Worm (Caenorhabditis elegans): ENCODE measurements around the gene F43E2.6.
"Not testable (repeated sequence)": the region's sequence is repeated elsewhere in the genome, so short reads cannot be mapped to it uniquely, and the experiment has no call there.

The F43E2.6 gene

DNA sequence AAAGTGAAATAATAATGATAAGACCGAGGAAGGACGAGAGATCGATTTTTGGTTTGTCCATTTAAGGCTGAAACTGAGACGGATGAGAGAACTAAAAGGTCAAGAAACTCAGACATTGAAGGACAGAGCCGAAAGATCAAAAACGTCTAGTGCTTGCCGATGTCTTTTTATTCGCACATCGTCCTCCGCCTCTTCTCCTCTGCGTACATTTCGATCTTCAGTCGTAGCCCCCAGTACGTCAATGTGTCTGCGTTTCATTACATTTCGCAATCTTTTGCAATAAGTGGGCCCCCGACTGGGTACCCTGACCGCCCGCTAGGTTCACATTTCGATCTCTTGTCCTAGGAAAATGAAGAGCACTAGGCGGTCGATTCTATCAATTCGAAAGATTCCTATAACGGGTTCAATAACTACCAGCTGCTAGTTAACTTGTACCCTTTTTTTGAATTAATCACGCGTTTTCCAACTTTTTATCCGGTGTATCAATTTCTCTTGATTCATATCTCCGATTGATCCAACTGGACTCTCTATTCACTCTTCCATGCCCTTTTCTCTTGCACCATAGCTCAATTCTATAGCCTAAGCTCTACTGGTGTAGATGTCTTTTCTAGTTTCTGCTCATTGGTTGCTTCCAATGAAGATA is 23.5 kb upstream of the F43E2.6 start:
- no peak for TF ChIP-seq ceh-36 (tag; optimal IDR thresholded peaks at IDR 0.05)
- TF ChIP-seq tbx-37 (GFP tag; conservative IDR thresholded peaks at IDR 0.05), result no peak
- TF ChIP-seq F13C5.2 (tag; optimal IDR thresholded peaks at IDR 0.05), result peak; percentile 50
- TF ChIP-seq B0310.2 (tag; optimal IDR thresholded peaks at IDR 0.05), result no peak

DNA sequence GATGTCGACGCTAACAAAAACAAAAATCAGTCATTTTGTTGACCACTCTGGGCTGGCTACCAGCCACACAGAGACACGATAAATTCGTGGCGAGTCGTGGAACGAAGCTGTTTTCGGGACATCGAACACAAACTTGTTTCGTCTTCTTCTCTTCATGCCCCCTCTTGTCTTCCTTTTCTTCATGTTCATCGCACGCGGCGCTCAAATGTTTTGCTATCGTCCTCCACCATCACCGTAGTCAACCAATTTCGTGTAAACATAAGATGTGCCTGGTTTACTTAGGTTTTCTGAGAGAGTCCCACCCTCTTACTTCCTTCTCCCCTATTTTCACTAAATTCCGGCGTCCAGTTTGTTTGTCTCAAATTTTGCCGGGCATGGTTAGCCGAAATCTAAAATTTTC is 21.7 kb upstream of the F43E2.6 start:
- TF ChIP-seq tbx-37 (GFP tag; conservative IDR thresholded peaks at IDR 0.05) (no peak), aly-1 (tag; optimal IDR thresholded peaks at IDR 0.05) (no peak), hmg-4 (GFP tag; optimal IDR thresholded peaks at IDR 0.05) (no peak), ceh-13 (GFP tag; optimal IDR thresholded peaks at IDR 0.05) (no peak)

DNA sequence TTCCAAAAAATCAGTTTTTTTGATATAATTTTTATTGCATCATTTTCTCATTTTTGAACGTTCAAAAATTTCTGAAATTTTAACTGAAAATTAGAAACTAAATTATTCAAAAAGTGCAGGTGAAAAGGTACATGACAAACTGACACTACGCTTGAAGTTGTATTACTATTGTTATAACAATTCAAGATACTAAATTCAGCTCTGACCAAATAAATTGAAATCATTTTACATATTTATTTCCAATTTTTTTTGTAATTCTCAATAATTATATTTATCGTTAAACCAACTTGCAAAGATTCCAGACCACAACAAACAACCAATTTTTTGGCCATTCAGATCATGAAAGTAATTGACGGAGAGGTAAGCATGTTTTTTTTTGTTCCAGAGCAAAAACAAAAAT is 16.8 kb upstream of the F43E2.6 start, which contains the start of gene sre-3:
TSS of gene sre-3 (plus strand) at position 301 of the 400 bp plus-strand sequence.
- TF ChIP-seq tra-4 (tag; optimal IDR thresholded peaks at IDR 0.05), result no peak
- TF ChIP-seq ama-1 (optimal IDR thresholded peaks at IDR 0.05), result no peak
- no peak for TF ChIP-seq B0310.2 (tag; optimal IDR thresholded peaks at IDR 0.05)
- TF ChIP-seq hmg-4 (GFP tag; optimal IDR thresholded peaks at IDR 0.05), result no peak
- no peak for TF ChIP-seq tbx-37 (GFP tag; conservative IDR thresholded peaks at IDR 0.05)
- TF ChIP-seq scrt-1 (GFP tag; IDR thresholded peaks at IDR 0.05), result no peak
- TF ChIP-seq aly-1 (tag; optimal IDR thresholded peaks at IDR 0.05), result no peak
- TF ChIP-seq hmbx-1 (tag; optimal IDR thresholded peaks at IDR 0.05), result no peak
- TF ChIP-seq ets-7 (tag; optimal IDR thresholded peaks at IDR 0.05), result no peak
- no peak for TF ChIP-seq hnd-1 (tag; optimal IDR thresholded peaks at IDR 0.05)

DNA sequence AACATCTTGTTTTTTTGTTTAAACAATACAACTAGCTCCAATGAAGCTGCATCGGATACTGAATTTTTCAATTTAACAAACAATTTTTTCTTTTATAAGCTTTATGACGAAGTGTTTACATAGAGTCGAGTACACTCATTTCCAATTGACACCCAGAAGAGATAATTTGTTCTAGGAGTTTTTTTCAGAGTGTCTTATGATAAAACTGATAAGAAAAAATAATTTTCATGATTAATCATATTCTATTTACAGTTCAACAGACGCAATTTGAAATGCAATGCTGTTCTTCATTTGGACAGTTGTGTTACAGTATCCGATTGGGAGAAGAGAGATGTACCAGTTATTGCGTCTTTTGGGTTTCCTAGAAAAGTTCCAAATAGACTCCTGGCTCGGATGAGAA is 13.3 kb upstream of the F43E2.6 start:
- no peak for TF ChIP-seq sea-1 (GFP tag; conservative IDR thresholded peaks at IDR 0.05)
- TF ChIP-seq ceh-13 (GFP tag; optimal IDR thresholded peaks at IDR 0.05), result no peak
- no peak for TF ChIP-seq scrt-1 (GFP tag; IDR thresholded peaks at IDR 0.05)
- no peak for TF ChIP-seq tra-4 (tag; optimal IDR thresholded peaks at IDR 0.05)
- no peak for TF ChIP-seq hmbx-1 (tag; optimal IDR thresholded peaks at IDR 0.05)
- no peak for TF ChIP-seq hmg-4 (GFP tag; optimal IDR thresholded peaks at IDR 0.05)
- TF ChIP-seq pes-1 (GFP tag; IDR thresholded peaks at IDR 0.05), result no peak

DNA sequence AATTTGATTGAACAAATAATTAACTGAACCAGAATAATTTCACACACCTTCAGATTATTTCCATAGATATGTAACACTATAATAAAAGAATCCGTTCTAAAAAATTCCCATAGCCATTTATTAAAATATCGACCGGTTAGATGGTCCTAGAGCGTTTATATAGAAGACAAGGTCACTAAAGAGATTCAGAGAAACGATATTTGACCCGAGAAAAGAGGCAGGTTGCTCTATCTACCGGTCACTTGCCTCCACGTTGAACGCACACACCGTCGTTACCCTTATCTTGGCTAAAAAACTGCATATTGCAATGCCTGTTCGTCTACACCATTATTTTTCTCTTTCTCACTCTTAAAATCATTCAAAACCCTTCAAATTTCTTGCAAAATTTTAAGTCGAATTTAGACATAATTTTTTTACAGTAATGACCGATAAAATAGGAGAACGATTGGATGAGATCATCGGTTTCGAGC is 12.5 kb upstream of the F43E2.6 start, which contains the start of gene C07D10.5:
TSS of gene C07D10.5 (plus strand) at position 420 of the 470 bp plus-strand sequence.
- TF ChIP-seq flt-1 (GFP tag; IDR thresholded peaks at IDR 0.05) (no peak), pes-1 (GFP tag; IDR thresholded peaks at IDR 0.05) (no peak), ama-1 (optimal IDR thresholded peaks at IDR 0.05) (no peak), sea-1 (GFP tag; conservative IDR thresholded peaks at IDR 0.05) (no peak), B0310.2 (tag; optimal IDR thresholded peaks at IDR 0.05) (no peak), tbx-11 (GFP tag; IDR thresholded peaks at IDR 0.05) (no peak), hnd-1 (tag; optimal IDR thresholded peaks at IDR 0.05) (no peak)

DNA sequence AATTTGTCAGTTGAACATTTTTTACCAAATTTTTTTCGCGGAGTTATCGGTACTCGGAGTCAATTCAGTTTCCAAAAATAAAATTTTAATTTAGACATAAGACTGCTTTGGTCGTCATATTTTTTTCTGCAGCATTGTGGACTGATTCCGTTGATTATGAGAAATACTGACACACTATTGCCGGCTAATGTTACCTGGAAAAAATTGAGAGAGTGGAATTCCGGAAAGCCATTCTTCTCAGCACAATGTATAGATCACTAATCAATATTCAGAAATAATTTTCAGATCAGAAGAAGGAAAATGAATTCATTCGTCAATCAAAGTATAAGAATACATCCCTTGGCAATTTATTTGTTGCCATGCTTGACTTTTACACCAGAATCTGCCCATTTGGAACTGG is 10.4 kb upstream of the F43E2.6 start, which contains the start of gene C07D10.6:
TSS of gene C07D10.6 (plus strand) at position 301 of the 400 bp plus-strand sequence.
- TF ChIP-seq sea-1 (GFP tag; conservative IDR thresholded peaks at IDR 0.05), result no peak

DNA sequence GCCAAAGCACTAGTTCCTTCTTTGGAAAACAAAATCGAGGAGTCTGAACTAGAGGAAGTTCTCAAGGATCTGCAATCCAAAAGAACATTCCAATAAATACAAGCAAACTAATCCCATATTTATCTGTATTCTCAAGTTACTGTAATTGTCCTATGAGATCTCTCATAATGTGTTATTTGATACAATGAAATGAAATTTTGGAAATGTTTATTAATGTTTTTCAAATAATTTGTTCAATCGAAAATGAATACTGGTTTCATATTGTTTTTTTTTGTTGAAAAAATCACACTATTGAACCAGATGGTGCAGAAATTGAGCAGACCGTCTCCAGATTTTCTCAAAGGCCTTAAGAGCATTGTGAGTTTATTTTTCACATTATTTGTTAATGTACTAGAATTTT is 6.3 kb upstream of the F43E2.6 start, which contains the start of gene F43E2.1:
TSS of gene F43E2.1 (plus strand) at position 301 of the 400 bp plus-strand sequence.
- TF ChIP-seq pes-1 (GFP tag; IDR thresholded peaks at IDR 0.05) (no peak), F13C5.2 (tag; optimal IDR thresholded peaks at IDR 0.05) (no peak), ceh-13 (GFP tag; optimal IDR thresholded peaks at IDR 0.05) (no peak), ama-1 (optimal IDR thresholded peaks at IDR 0.05) (no peak), ceh-36 (tag; optimal IDR thresholded peaks at IDR 0.05) (no peak), tra-4 (tag; optimal IDR thresholded peaks at IDR 0.05) (no peak), aly-1 (tag; optimal IDR thresholded peaks at IDR 0.05) (no peak), hmg-4 (GFP tag; optimal IDR thresholded peaks at IDR 0.05) (no peak), hnd-1 (tag; optimal IDR thresholded peaks at IDR 0.05) (no peak), tbx-11 (GFP tag; IDR thresholded peaks at IDR 0.05) (no peak), ets-7 (tag; optimal IDR thresholded peaks at IDR 0.05) (no peak), sea-1 (GFP tag; conservative IDR thresholded peaks at IDR 0.05) (no peak), tbx-37 (GFP tag; conservative IDR thresholded peaks at IDR 0.05) (no peak), scrt-1 (GFP tag; IDR thresholded peaks at IDR 0.05) (no peak), B0310.2 (tag; optimal IDR thresholded peaks at IDR 0.05) (no peak)

DNA sequence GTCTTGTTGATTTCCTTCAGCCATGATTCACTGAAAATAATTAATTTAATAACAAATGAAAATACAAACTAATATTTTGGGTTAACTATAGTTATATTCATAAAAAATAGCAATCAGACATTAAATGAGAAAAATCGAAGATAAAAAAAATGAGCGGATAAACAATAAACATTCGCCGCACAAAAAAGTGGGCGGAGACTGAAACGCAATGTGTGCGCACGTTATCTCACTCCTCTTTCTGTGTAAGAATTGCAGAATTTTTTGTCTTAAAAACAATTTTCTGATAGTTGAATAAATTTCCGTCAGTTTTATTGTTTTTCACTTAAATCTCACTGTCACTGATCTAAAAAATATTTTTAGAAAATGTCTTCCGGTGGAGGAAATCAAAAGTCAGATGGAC is 5.5 kb upstream of the F43E2.6 start, which contains the start of the genes mtch-1 and rpb-4:
TSS of gene mtch-1 (minus strand) at position 24 of the 400 bp plus-strand sequence.
TSS of gene rpb-4 (plus strand) at position 353 of the 400 bp plus-strand sequence.
- TF ChIP-seq ceh-13 (GFP tag; optimal IDR thresholded peaks at IDR 0.05) (no peak), pes-1 (GFP tag; IDR thresholded peaks at IDR 0.05) (no peak), tbx-37 (GFP tag; conservative IDR thresholded peaks at IDR 0.05) (no peak), hmbx-1 (tag; optimal IDR thresholded peaks at IDR 0.05) (no peak), B0310.2 (tag; optimal IDR thresholded peaks at IDR 0.05) (no peak), F13C5.2 (tag; optimal IDR thresholded peaks at IDR 0.05) (no peak), flt-1 (GFP tag; IDR thresholded peaks at IDR 0.05) (no peak), hmg-4 (GFP tag; optimal IDR thresholded peaks at IDR 0.05) (no peak)

DNA sequence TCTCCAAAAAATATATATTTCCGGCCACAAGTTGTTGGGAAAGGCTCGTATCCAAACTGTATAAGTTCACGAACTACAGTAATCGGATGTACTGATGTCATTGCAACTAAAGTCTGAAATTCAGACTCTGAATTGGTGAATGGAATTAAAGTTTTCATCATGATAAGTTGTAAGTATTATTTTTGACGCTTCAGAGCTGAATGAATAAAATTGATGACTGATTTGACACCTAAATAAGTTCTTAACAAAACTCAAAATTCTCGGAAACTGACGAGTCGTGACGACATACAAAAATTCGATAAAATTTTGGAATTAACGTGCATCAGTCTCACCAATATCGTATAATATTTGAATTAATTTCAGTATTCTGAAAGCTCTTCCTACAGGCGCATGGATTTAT is 1.5 kb upstream of the F43E2.6 start, which contains the start of gene F43E2.11:
TSS of gene F43E2.11 (minus strand) at position 101 of the 400 bp plus-strand sequence.
- not testable (repeated sequence) for TF ChIP-seq B0310.2 (tag; optimal IDR thresholded peaks at IDR 0.05); flt-1 (GFP tag; IDR thresholded peaks at IDR 0.05); ets-7 (tag; optimal IDR thresholded peaks at IDR 0.05)
